Worm (Caenorhabditis elegans) whole organism, dauer: Measurements from ENCODE around the gene cyp-25A1.

Experiments used
- unc-62 ChIP-seq: sonication (generic microtip); optimal IDR thresholded peaks from 2 replicates; lab custom pipeline; 2017; ENCODE audit warnings: missing biosample characterization, missing genetic modification reagents, missing genetic modification characterization

The cyp-25A1 gene

ce11 chrIII:3878986-3879756, 46.8 kb downstream of the cyp-25A1 start:
- TF ChIP-seq unc-62 (GFP tag; lab: Kevin White, UChicago), result no peak

DNA sequence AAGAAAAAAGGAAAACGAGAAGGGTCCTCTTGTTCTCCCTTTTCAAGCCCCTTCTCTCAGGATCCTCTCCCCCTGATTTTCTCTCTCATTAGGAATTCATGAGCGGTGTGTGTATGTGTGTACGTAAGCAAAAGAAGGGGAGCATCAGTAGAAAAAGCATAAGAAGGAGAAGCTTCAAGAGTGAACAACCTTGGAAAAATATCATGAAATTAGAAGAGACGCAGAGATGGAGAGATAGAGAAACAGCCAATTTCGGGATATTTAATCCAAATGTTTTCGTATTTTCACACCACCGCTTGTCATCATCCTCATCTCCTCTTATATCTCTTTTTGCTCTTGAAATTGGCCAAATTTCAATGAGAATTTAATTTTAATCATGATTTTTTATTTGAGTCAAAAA, 50.8 kb downstream of the cyp-25A1 start:
- no peak for TF ChIP-seq unc-62 (GFP tag; lab: Kevin White, UChicago)
